Fruit fly (Drosophila melanogaster) S2 (cell line): ENCODE results near the gene CG11601.

Source experiments
- CG8478 ChIP-seq: fragments of >200 bp; optimal IDR thresholded peaks from 2 replicates; lab custom pipeline; 2018
- CTCF ChIP-seq, 2 experiments: fragments of >200 bp; optimal IDR thresholded peaks; 2 replicates each; lab custom pipeline; 2018

DNA sequence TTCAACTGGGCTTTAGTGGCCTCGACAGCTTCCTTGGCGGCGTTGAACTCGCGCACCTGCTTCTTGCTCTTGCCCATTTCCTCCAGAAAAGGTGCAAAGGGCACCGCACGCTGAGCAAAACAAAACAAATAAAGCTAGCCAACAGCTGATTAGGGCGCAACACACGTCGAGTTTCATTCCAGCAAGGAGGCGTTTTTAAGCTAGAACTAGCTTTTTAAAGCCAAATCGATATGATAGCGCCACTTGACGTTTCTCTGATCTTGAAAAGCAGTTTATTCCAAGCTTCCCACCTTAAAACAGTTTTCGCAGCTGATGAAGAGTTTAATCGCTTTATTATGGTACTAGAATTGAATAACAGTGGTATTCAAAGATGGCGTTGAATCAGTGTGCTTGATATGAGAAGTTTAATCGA, at the start of gene CG11601:
- TF ChIP-seq CTCF (optimal IDR thresholded peaks at IDR 0.05; lab: Kevin White, UChicago) (peak in 1 of 2 experiments; percentile 35), CG8478 (lab: Kevin White, UChicago) (no peak)
